Fruit fly (Drosophila melanogaster) whole organism, embryonic: ENCODE measurements around the gene Hr38.

ENCODE experiments used
- Asciz ChIP-seq: fragments of 200-800 bp; sonication (Bioruptor generic); optimal IDR thresholded peaks from 2 replicates; lab custom pipeline; 2017; ENCODE audit warnings: missing biosample characterization, mild to moderate bottlenecking, missing genetic modification characterization, missing genetic modification reagents
- C15 ChIP-seq: fragments of 200-800 bp; sonication (Bioruptor generic); IDR thresholded peaks from 3 replicates; pipeline ENCODE4 v1.3.6; 2022; ENCODE audit warnings: missing biosample characterization, missing genetic modification characterization
- CG10147 ChIP-seq: fragments of 200-800 bp; sonication (Bioruptor generic); optimal IDR thresholded peaks from 2 replicates; lab custom pipeline; 2019; ENCODE audit warnings: missing biosample characterization, mild to moderate bottlenecking, missing genetic modification characterization, moderate library complexity
- CG10462 ChIP-seq: fragments of 200-800 bp; sonication (Bioruptor generic); optimal IDR thresholded peaks from 2 replicates; lab custom pipeline; 2016; ENCODE audit warnings: missing biosample characterization, missing genetic modification characterization
- CG11456 ChIP-seq: fragments of 200-800 bp; sonication (Bioruptor generic); IDR thresholded peaks from 3 replicates; pipeline ENCODE4 v1.3.6; 2022; ENCODE audit warnings: missing biosample characterization, missing genetic modification characterization
- CG12071 ChIP-seq: fragments of 200-800 bp; sonication (Bioruptor generic); optimal IDR thresholded peaks from 3 replicates; lab custom pipeline; 2018; ENCODE audit warnings: missing biosample characterization, mild to moderate bottlenecking, missing genetic modification characterization
- CG15696 ChIP-seq: fragments of 200-800 bp; sonication (Bioruptor generic); optimal IDR thresholded peaks from 2 replicates; lab custom pipeline; 2019; ENCODE audit warnings: missing biosample characterization, mild to moderate bottlenecking, missing genetic modification characterization, moderate library complexity
- CG18619 ChIP-seq: fragments of 200-800 bp; sonication (Bioruptor generic); optimal IDR thresholded peaks from 3 replicates; lab custom pipeline; 2017; ENCODE audit warnings: missing biosample characterization, mild to moderate bottlenecking, missing genetic modification characterization
- CG2875 ChIP-seq: fragments of 200-800 bp; sonication (Bioruptor generic); optimal IDR thresholded peaks from 2 replicates; lab custom pipeline; 2017; ENCODE audit warnings: missing biosample characterization, mild to moderate bottlenecking, missing genetic modification characterization, missing genetic modification reagents
- CG32772 ChIP-seq: fragments of 200-800 bp; sonication (Bioruptor generic); IDR thresholded peaks from 2 replicates; pipeline ENCODE4 v1.3.6; 2022; ENCODE audit warnings: missing biosample characterization, missing genetic modification characterization
- CG7357 ChIP-seq: fragments of 200-800 bp; sonication (Bioruptor generic); IDR thresholded peaks from 3 replicates; pipeline ENCODE4 v1.3.6; 2022; ENCODE audit warnings: missing biosample characterization, missing genetic modification characterization
- CrebB ChIP-seq: fragments of 200-800 bp; sonication (Bioruptor generic); optimal IDR thresholded peaks from 3 replicates; lab custom pipeline; 2018; ENCODE audit warnings: missing biosample characterization, mild to moderate bottlenecking, missing genetic modification characterization
- Dek ChIP-seq: fragments of 200-800 bp; sonication (Bioruptor generic); optimal IDR thresholded peaks from 3 replicates; lab custom pipeline; 2019; ENCODE audit warnings: missing biosample characterization, mild to moderate bottlenecking, missing genetic modification characterization, moderate library complexity
- H2.0 ChIP-seq: fragments of 200-800 bp; sonication (Bioruptor generic); IDR thresholded peaks from 2 replicates; pipeline ENCODE4 v1.3.6; 2022; ENCODE audit warnings: missing biosample characterization, missing genetic modification characterization
- HLHmδ ChIP-seq: fragments of 200-800 bp; sonication (Bioruptor generic); optimal IDR thresholded peaks from 2 replicates; lab custom pipeline; 2018; ENCODE audit warnings: missing biosample characterization, mild to moderate bottlenecking, missing genetic modification characterization, moderate library complexity
- Hr51 ChIP-seq, 2 experiments: fragments of 200-800 bp; sonication (Bioruptor generic); optimal IDR thresholded peaks; 2 replicates in 1 of 2; 3 replicates in 1 of 2; lab custom pipeline; 2016 to 2018; ENCODE audit warnings: missing biosample characterization in 2 of 2, missing genetic modification characterization in 2 of 2, mild to moderate bottlenecking in 1 of 2, moderate library complexity in 1 of 2
- Hsf ChIP-seq: fragments of 200-800 bp; sonication (Bioruptor generic); optimal IDR thresholded peaks from 3 replicates; lab custom pipeline; 2016; ENCODE audit warnings: missing biosample characterization, missing genetic modification characterization
- MBD-R2 ChIP-seq: fragments of 200-800 bp; sonication (Bioruptor generic); IDR thresholded peaks from 2 replicates; pipeline ENCODE4 v1.3.6; 2022; ENCODE audit warnings: missing biosample characterization, missing genetic modification characterization
- Max ChIP-seq: fragments of 200-800 bp; sonication (Bioruptor generic); optimal IDR thresholded peaks from 2 replicates; lab custom pipeline; 2016; ENCODE audit warnings: missing biosample characterization, mild to moderate bottlenecking, missing genetic modification characterization
- Med ChIP-seq: fragments of 200-800 bp; sonication (Bioruptor generic); peaks from one replicate; lab custom pipeline; 2016; ENCODE audit warnings: missing biosample characterization, missing genetic modification characterization, mild to moderate bottlenecking, inconsistent platforms, moderate library complexity
- Neu2 ChIP-seq: fragments of 200-800 bp; sonication (Bioruptor generic); optimal IDR thresholded peaks from 3 replicates; lab custom pipeline; 2016; ENCODE audit warnings: missing biosample characterization, missing genetic modification characterization, borderline replicate concordance
- Sox102F ChIP-seq: fragments of 200-800 bp; sonication (Bioruptor generic); optimal IDR thresholded peaks from 2 replicates; lab custom pipeline; 2018; ENCODE audit warnings: missing biosample characterization, mild to moderate bottlenecking, missing genetic modification characterization, moderate library complexity
- ac ChIP-seq: fragments of 200-800 bp; sonication (Bioruptor generic); optimal IDR thresholded peaks from 3 replicates; lab custom pipeline; 2017; ENCODE audit warnings: missing biosample characterization, mild to moderate bottlenecking, missing genetic modification characterization
- az2 ChIP-seq: fragments of 200-800 bp; sonication (Bioruptor generic); optimal IDR thresholded peaks from 3 replicates; lab custom pipeline; 2016; ENCODE audit warnings: missing biosample characterization, missing genetic modification characterization
- bsh ChIP-seq, 2 experiments: fragments of 200-800 bp; sonication (Bioruptor generic); optimal IDR thresholded peaks; 2 replicates each; lab custom pipeline; 2017 to 2018; ENCODE audit warnings: mild to moderate bottlenecking in 2 of 2, missing biosample characterization in 2 of 2, missing genetic modification characterization in 2 of 2, moderate library complexity in 1 of 2
- cad ChIP-seq: fragments of >200 bp; optimal IDR thresholded peaks from 2 replicates; lab custom pipeline; 2017; ENCODE audit warnings: missing biosample characterization, missing genetic modification characterization
- croc ChIP-seq: fragments of 200-800 bp; sonication (Bioruptor generic); conservative IDR thresholded peaks from 3 replicates; pipeline ENCODE4 v1.3.6; 2022; ENCODE audit warnings: missing biosample characterization, missing genetic modification characterization
- esg ChIP-seq: fragments of 200-800 bp; sonication (Bioruptor generic); conservative IDR thresholded peaks from 2 replicates; pipeline ENCODE4 v1.3.6; 2022; ENCODE audit warnings: missing biosample characterization, missing genetic modification characterization
- gt ChIP-seq: fragments of 200-800 bp; sonication (Bioruptor generic); IDR thresholded peaks from 2 replicates; pipeline ENCODE4 v1.3.6; 2022; ENCODE audit warnings: missing biosample characterization, missing genetic modification characterization
- h ChIP-seq: fragments of >200 bp; optimal IDR thresholded peaks from 2 replicates; lab custom pipeline; 2017
- hkb ChIP-seq, 2 experiments: fragments of 200-800 bp in 1 of 2; fragments of >200 bp in 1 of 2; sonication (Bioruptor generic) in 1 of 2; IDR thresholded peaks in 1 of 2; optimal IDR thresholded peaks in 1 of 2; 2 replicates each; pipeline versions ENCODE4 v1.3.6 to Lab custom; 2017 to 2022; ENCODE audit warnings: missing biosample characterization in 1 of 2, missing genetic modification characterization in 1 of 2
- klu ChIP-seq: fragments of 200-800 bp; sonication (Bioruptor generic); IDR thresholded peaks from 2 replicates; pipeline ENCODE4 v1.3.6; 2022; ENCODE audit warnings: missing biosample characterization, missing genetic modification characterization
- lab ChIP-seq: fragments of 200-800 bp; sonication (Bioruptor generic); optimal IDR thresholded peaks from 3 replicates; lab custom pipeline; 2017; ENCODE audit warnings: missing biosample characterization, missing genetic modification characterization, mild to moderate bottlenecking, moderate library complexity, missing genetic modification reagents
- luna ChIP-seq: fragments of 200-800 bp; sonication (Bioruptor generic); optimal IDR thresholded peaks from 2 replicates; lab custom pipeline; 2016; ENCODE audit warnings: missing biosample characterization, missing genetic modification characterization
- maf-S ChIP-seq: fragments of 200-800 bp; sonication (Bioruptor generic); optimal IDR thresholded peaks from 2 replicates; lab custom pipeline; 2016; ENCODE audit warnings: missing biosample characterization, missing genetic modification characterization
- nerfin-2 ChIP-seq: fragments of 200-800 bp; sonication (Bioruptor generic); IDR thresholded peaks from 2 replicates; pipeline ENCODE4 v1.3.6; 2022; ENCODE audit warnings: missing biosample characterization, missing genetic modification characterization; ENCODE audit not compliant: partially characterized antibody
- org-1 ChIP-seq: fragments of 200-800 bp; sonication (Bioruptor generic); optimal IDR thresholded peaks from 2 replicates; lab custom pipeline; 2017; ENCODE audit warnings: missing biosample characterization, missing genetic modification characterization
- otp ChIP-seq: fragments of 200-800 bp; sonication (Bioruptor generic); IDR thresholded peaks from 3 replicates; pipeline ENCODE4, ENCODE4 v1.3.6; 2022; ENCODE audit warnings: missing biosample characterization, missing genetic modification characterization
- pan ChIP-seq, 4 experiments: fragments of >200 bp in 3 of 4; fragments of 200-800 bp in 1 of 4; sonication (Bioruptor generic) in 1 of 4; optimal IDR thresholded peaks in 3 of 4; IDR thresholded peaks in 1 of 4; 2 replicates each; pipeline versions ENCODE4 v1.3.6 to Lab custom; 2017 to 2022; ENCODE audit warnings: missing biosample characterization in 2 of 4, missing genetic modification characterization in 2 of 4, mixed read lengths in 1 of 4
- phol ChIP-seq: fragments of 200-800 bp; sonication (Bioruptor generic); optimal IDR thresholded peaks from 3 replicates; lab custom pipeline; 2018; ENCODE audit warnings: missing biosample characterization, mild to moderate bottlenecking, missing genetic modification characterization, moderate library complexity
- pum ChIP-seq: fragments of 200-800 bp; sonication (Bioruptor generic); optimal IDR thresholded peaks from 2 replicates; lab custom pipeline; 2016; ENCODE audit warnings: missing biosample characterization, missing genetic modification characterization
- ranshi ChIP-seq: fragments of 200-800 bp; sonication (Bioruptor generic); IDR thresholded peaks from 2 replicates; pipeline ENCODE4 v1.3.6; 2022; ENCODE audit warnings: missing biosample characterization, missing genetic modification characterization
- tin ChIP-seq: fragments of 200-800 bp; sonication (Bioruptor generic); optimal IDR thresholded peaks from 3 replicates; lab custom pipeline; 2016; ENCODE audit warnings: missing biosample characterization, missing genetic modification characterization
- tio ChIP-seq: fragments of 200-800 bp; sonication (Bioruptor generic); optimal IDR thresholded peaks from 2 replicates; lab custom pipeline; 2017; ENCODE audit warnings: missing biosample characterization, missing genetic modification characterization, inconsistent platforms
- ttk ChIP-seq: fragments of 200-800 bp; sonication (Bioruptor generic); IDR thresholded peaks from 2 replicates; pipeline ENCODE4 v2.1.2; 2022; ENCODE audit warnings: missing biosample characterization, missing genetic modification characterization
- twi ChIP-seq: fragments of 200-800 bp; optimal IDR thresholded peaks from 2 replicates; lab custom pipeline; 2019; ENCODE audit warnings: missing biosample characterization, mild to moderate bottlenecking, missing genetic modification characterization, moderate library complexity
- unpg ChIP-seq: fragments of 200-800 bp; sonication (Bioruptor generic); optimal IDR thresholded peaks from 3 replicates; lab custom pipeline; 2018; ENCODE audit warnings: missing biosample characterization, mild to moderate bottlenecking, missing genetic modification characterization, moderate library complexity
- usp ChIP-seq: fragments of >200 bp; optimal IDR thresholded peaks from 2 replicates; lab custom pipeline; 2017; ENCODE audit warnings: missing biosample characterization, missing genetic modification characterization
- wor ChIP-seq: fragments of 200-800 bp; sonication (Bioruptor generic); IDR thresholded peaks from 2 replicates; pipeline ENCODE4 v1.3.6; 2022; ENCODE audit warnings: missing biosample characterization, missing genetic modification characterization

Hr38 gene

dm6 chr2L:20758847-20759465, 44.6 kb upstream of the Hr38 start (continued):
- TF ChIP-seq tio (GFP tag; lab: Kevin White, UChicago) (peak; percentile 57), bsh (GFP tag; optimal IDR thresholded peaks at IDR 0.05; lab: Kevin White, UChicago) (peak; percentile 52 to 65), Hsf (peak; percentile 46), C15 (GFP tag; lab: Robert Waterston, UW) (peak; percentile 62; the same call in 2 of the 3 replicates), cad (GFP tag; lab: Kevin White, UChicago) (no peak), Max (GFP tag; lab: Kevin White, UChicago) (peak; percentile 49), az2 (GFP tag; lab: Kevin White, UChicago) (peak; percentile 50), twi (peak; percentile 1), lab (GFP tag; lab: Kevin White, UChicago) (peak; percentile 84), CG10462 (GFP tag; lab: Kevin White, UChicago) (no peak), ttk (GFP tag; lab: Robert Waterston, UW) (no peak), klu (GFP tag; lab: Robert Waterston, UW) (peak; percentile 78), HLHmδ (GFP tag; lab: Kevin White, UChicago) (no peak), ac (no peak), CrebB (tag; lab: Kevin White, UChicago) (no peak), Neu2 (GFP tag; lab: Kevin White, UChicago) (peak; percentile 10), CG10147 (GFP tag; lab: Kevin White, UChicago) (peak; percentile 43), Asciz (GFP tag; lab: Kevin White, UChicago) (peak; percentile 55), gt (GFP tag; lab: Robert Waterston, UW) (no peak), CG32772 (GFP tag; lab: Robert Waterston, UW) (peak; percentile 64), otp (GFP tag; lab: Robert Waterston, UW) (peak; percentile 23; the same call in 2 of the 3 replicates), CG2875 (GFP tag; lab: Kevin White, UChicago) (no peak), hkb (optimal IDR thresholded peaks at IDR 0.05; lab: Kevin White, UChicago) (no peak), hkb (GFP tag; IDR thresholded peaks at IDR 0.05; lab: Robert Waterston, UW) (peak; percentile 69), nerfin-2 (GFP tag; lab: Robert Waterston, UW) (no peak), org-1 (peak; percentile 32), CG7357 (GFP tag; lab: Robert Waterston, UW) (peak; percentile 67; the same call in 2 of the 3 replicates), CG11456 (GFP tag; lab: Robert Waterston, UW) (peak; percentile 82), H2.0 (GFP tag; lab: Robert Waterston, UW) (peak; percentile 29; the same call in 1 of the 2 replicates), ranshi (peak; percentile 80), usp (GFP tag; lab: Kevin White, UChicago) (no peak), phol (tag; lab: Kevin White, UChicago) (peak; percentile 66), tin (peak; percentile 67), Sox102F (GFP tag; lab: Kevin White, UChicago) (peak; percentile 55), Med (GFP tag; lab: Kevin White, UChicago) (peak; percentile 95), MBD-R2 (GFP tag; lab: Robert Waterston, UW) (peak; percentile 69), pum (peak; percentile 42), croc (GFP tag; lab: Robert Waterston, UW) (peak; percentile 24; the same call in 1 of the 3 replicates), maf-S (GFP tag; lab: Kevin White, UChicago) (peak; percentile 22), CG18619 (GFP tag; lab: Kevin White, UChicago) (peak; percentile 60), CG12071 (peak; percentile 47), pan (optimal IDR thresholded peaks at IDR 0.05; lab: Kevin White, UChicago) (no peak), pan (GFP tag; optimal IDR thresholded peaks at IDR 0.05 in 1 of 2, IDR thresholded peaks at IDR 0.05 in 1 of 2) (peak in 1 of 2 experiments; percentile 74), Hr51 (GFP tag; optimal IDR thresholded peaks at IDR 0.05; lab: Kevin White, UChicago) (peak; percentile 41 to 60), CG15696 (tag; lab: Kevin White, UChicago) (peak; percentile 46), luna (no peak), h (no peak), esg (peak; percentile 59), unpg (GFP tag; lab: Kevin White, UChicago) (peak; percentile 67), Dek (tag; lab: Kevin White, UChicago) (peak; percentile 53), wor (GFP tag; lab: Robert Waterston, UW) (no peak)
